Fruit fly (Drosophila melanogaster) whole organism, embryonic: ENCODE results near the gene ND-B18.

Experiments used
- ATbp ChIP-seq: fragments of 200-800 bp; sonication (Bioruptor generic); optimal IDR thresholded peaks from 2 replicates; lab custom pipeline; 2017; ENCODE audit warnings: missing biosample characterization, mild to moderate bottlenecking, missing genetic modification characterization, missing genetic modification reagents
- Atf6 ChIP-seq: fragments of 200-800 bp; sonication (Bioruptor generic); IDR thresholded peaks from 2 replicates; pipeline ENCODE4 v1.3.6; 2022; ENCODE audit warnings: missing biosample characterization, missing genetic modification characterization
- Blimp-1 ChIP-seq: fragments of 200-800 bp; sonication (Bioruptor generic); optimal IDR thresholded peaks from 3 replicates; lab custom pipeline; 2018; ENCODE audit warnings: missing biosample characterization, missing genetic modification characterization, mild to moderate bottlenecking, moderate library complexity, missing genetic modification reagents
- CG10431 ChIP-seq: fragments of 200-800 bp; sonication (Bioruptor generic); optimal IDR thresholded peaks from 3 replicates; lab custom pipeline; 2018; ENCODE audit warnings: missing biosample characterization, mild to moderate bottlenecking, missing genetic modification characterization
- CG11695 ChIP-seq: fragments of 200-800 bp; sonication (Bioruptor generic); IDR thresholded peaks from 3 replicates; pipeline ENCODE4 v1.3.6; 2022; ENCODE audit warnings: missing biosample characterization, missing genetic modification characterization
- CG13287 ChIP-seq: fragments of 200-800 bp; sonication (Bioruptor generic); IDR thresholded peaks from 2 replicates; pipeline ENCODE4 v1.3.6; 2022; ENCODE audit warnings: missing biosample characterization, missing genetic modification characterization; ENCODE audit not compliant: partially characterized antibody
- CG18764 ChIP-seq: fragments of 200-800 bp; sonication (Bioruptor generic); optimal IDR thresholded peaks from 3 replicates; lab custom pipeline; 2016; ENCODE audit warnings: missing biosample characterization, missing genetic modification characterization
- CG2116 ChIP-seq: fragments of 200-800 bp; sonication (Bioruptor generic); optimal IDR thresholded peaks from 3 replicates; lab custom pipeline; 2018; ENCODE audit warnings: missing biosample characterization, mild to moderate bottlenecking, missing genetic modification characterization
- CG2678 ChIP-seq: fragments of 200-800 bp; sonication (Bioruptor generic); optimal IDR thresholded peaks from 3 replicates; lab custom pipeline; 2019; ENCODE audit warnings: missing biosample characterization, mild to moderate bottlenecking, missing genetic modification characterization, moderate library complexity
- CG2712 ChIP-seq: fragments of 200-800 bp; optimal IDR thresholded peaks from 3 replicates; lab custom pipeline; 2019; ENCODE audit warnings: missing biosample characterization, mild to moderate bottlenecking, missing genetic modification characterization, moderate library complexity
- CG2889 ChIP-seq: fragments of 200-800 bp; sonication (Bioruptor generic); IDR thresholded peaks from 3 replicates; pipeline ENCODE4 v1.3.6; 2022; ENCODE audit warnings: missing biosample characterization, missing genetic modification characterization
- CG31224 ChIP-seq: fragments of 200-800 bp; sonication (Bioruptor generic); IDR thresholded peaks from 2 replicates; pipeline ENCODE4 v1.3.6; 2022; ENCODE audit warnings: missing biosample characterization, missing genetic modification characterization
- CG32767 ChIP-seq: fragments of 200-800 bp; sonication (Bioruptor generic); IDR thresholded peaks from 2 replicates; pipeline ENCODE4 v1.3.6; 2022; ENCODE audit warnings: missing biosample characterization, missing genetic modification characterization
- CG33213 ChIP-seq: fragments of 200-800 bp; sonication (Bioruptor generic); optimal IDR thresholded peaks from 3 replicates; lab custom pipeline; 2016; ENCODE audit warnings: missing biosample characterization, missing genetic modification characterization
- CG6765 ChIP-seq: fragments of 200-800 bp; sonication (Bioruptor generic); optimal IDR thresholded peaks from 3 replicates; lab custom pipeline; 2017; ENCODE audit warnings: missing biosample characterization, mild to moderate bottlenecking, missing genetic modification characterization
- CG9876 ChIP-seq: fragments of 200-800 bp; sonication (Bioruptor generic); optimal IDR thresholded peaks from 2 replicates; lab custom pipeline; 2016; ENCODE audit warnings: missing biosample characterization, missing genetic modification characterization
- D ChIP-seq, 2 experiments: fragments of 200-800 bp in 1 of 2; fragments of >200 bp in 1 of 2; sonication (Bioruptor generic) in 1 of 2; optimal IDR thresholded peaks; 2 replicates in 1 of 2; 3 replicates in 1 of 2; lab custom pipeline; 2017; ENCODE audit warnings: mild to moderate bottlenecking in 1 of 2, missing biosample characterization in 1 of 2, missing genetic modification characterization in 1 of 2, missing genetic modification reagents in 1 of 2
- Deaf1 ChIP-seq: fragments of 200-800 bp; optimal IDR thresholded peaks from 3 replicates; lab custom pipeline; 2019; ENCODE audit warnings: missing biosample characterization, mild to moderate bottlenecking, missing genetic modification characterization, moderate library complexity
- Dip3 ChIP-seq: fragments of 200-800 bp; sonication (Bioruptor generic); optimal IDR thresholded peaks from 3 replicates; lab custom pipeline; 2016; ENCODE audit warnings: missing biosample characterization, missing genetic modification characterization
- Eip74EF ChIP-seq, 2 experiments: fragments of 200-800 bp in 1 of 2; fragments of >200 bp in 1 of 2; sonication (Bioruptor generic) in 1 of 2; optimal IDR thresholded peaks; 2 replicates each; lab custom pipeline; 2017 to 2019; ENCODE audit warnings: missing biosample characterization in 2 of 2, missing genetic modification characterization in 2 of 2, mild to moderate bottlenecking in 1 of 2, moderate library complexity in 1 of 2
- Fer3 ChIP-seq: fragments of 200-800 bp; sonication (Bioruptor generic); optimal IDR thresholded peaks from 2 replicates; lab custom pipeline; 2018; ENCODE audit warnings: missing biosample characterization, mild to moderate bottlenecking, missing genetic modification characterization, moderate library complexity
- HmgZ ChIP-seq: fragments of 200-800 bp; sonication (Bioruptor generic); optimal IDR thresholded peaks from 2 replicates; lab custom pipeline; 2018; ENCODE audit warnings: missing biosample characterization, mild to moderate bottlenecking, missing genetic modification characterization
- Hr39 ChIP-seq: fragments of >200 bp; optimal IDR thresholded peaks from 2 replicates; lab custom pipeline; 2017
- Hr51 ChIP-seq, 2 experiments: fragments of 200-800 bp; sonication (Bioruptor generic); optimal IDR thresholded peaks; 2 replicates in 1 of 2; 3 replicates in 1 of 2; lab custom pipeline; 2016 to 2018; ENCODE audit warnings: missing biosample characterization in 2 of 2, missing genetic modification characterization in 2 of 2, mild to moderate bottlenecking in 1 of 2, moderate library complexity in 1 of 2
- Scr ChIP-seq: fragments of 200-800 bp; sonication (Bioruptor generic); IDR thresholded peaks from 2 replicates; pipeline ENCODE4 v1.3.6; 2022; ENCODE audit warnings: missing biosample characterization, missing genetic modification characterization; ENCODE audit not compliant: partially characterized antibody
- ap ChIP-seq: fragments of 200-800 bp; sonication (Bioruptor generic); IDR thresholded peaks from 2 replicates; pipeline ENCODE4 v1.3.6; 2022; ENCODE audit warnings: missing biosample characterization, missing genetic modification characterization
- ase ChIP-seq: fragments of 200-800 bp; sonication (Bioruptor generic); IDR thresholded peaks from 3 replicates; pipeline ENCODE4 v1.3.6; 2022; ENCODE audit warnings: missing biosample characterization, missing genetic modification characterization
- ato ChIP-seq: fragments of 200-800 bp; sonication (Bioruptor generic); IDR thresholded peaks from 2 replicates; pipeline ENCODE4 v1.3.6; 2022; ENCODE audit warnings: missing biosample characterization, missing genetic modification characterization; ENCODE audit not compliant: partially characterized antibody
- bab2 ChIP-seq: fragments of 200-800 bp; sonication (Bioruptor generic); optimal IDR thresholded peaks from 2 replicates; lab custom pipeline; 2016; ENCODE audit warnings: missing biosample characterization, missing genetic modification characterization
- bigmax ChIP-seq: fragments of 200-800 bp; sonication (Bioruptor generic); optimal IDR thresholded peaks from 2 replicates; lab custom pipeline; 2018; ENCODE audit warnings: missing biosample characterization, mild to moderate bottlenecking, missing genetic modification characterization
- cad ChIP-seq: fragments of >200 bp; optimal IDR thresholded peaks from 2 replicates; lab custom pipeline; 2017; ENCODE audit warnings: missing biosample characterization, missing genetic modification characterization
- chn ChIP-seq: fragments of 200-800 bp; sonication (Bioruptor generic); optimal IDR thresholded peaks from 2 replicates; lab custom pipeline; 2016; ENCODE audit warnings: missing biosample characterization, missing genetic modification characterization
- fd64A ChIP-seq: fragments of 200-800 bp; sonication (Bioruptor generic); optimal IDR thresholded peaks from 3 replicates; lab custom pipeline; 2018; ENCODE audit warnings: missing biosample characterization, mild to moderate bottlenecking, missing genetic modification characterization
- hbn ChIP-seq: fragments of 200-800 bp; sonication (Bioruptor generic); IDR thresholded peaks from 2 replicates; pipeline ENCODE4 v1.3.6; 2022; ENCODE audit warnings: missing biosample characterization, missing genetic modification characterization; ENCODE audit not compliant: partially characterized antibody
- jigr1 ChIP-seq: fragments of 200-800 bp; sonication (Bioruptor generic); IDR thresholded peaks from 3 replicates; pipeline ENCODE4 v1.3.6; 2022; ENCODE audit warnings: missing biosample characterization, missing genetic modification characterization
- ken ChIP-seq: fragments of 200-800 bp; sonication (Bioruptor generic); IDR thresholded peaks from 3 replicates; pipeline ENCODE4 v1.3.6; 2022; ENCODE audit warnings: missing biosample characterization, missing genetic modification characterization
- mld ChIP-seq: fragments of 200-800 bp; sonication (Bioruptor generic); IDR thresholded peaks from 3 replicates; pipeline ENCODE4 v1.3.6; 2022; ENCODE audit warnings: missing biosample characterization, missing genetic modification characterization; ENCODE audit not compliant: partially characterized antibody
- nau ChIP-seq: fragments of 200-800 bp; sonication (Bioruptor generic); optimal IDR thresholded peaks from 3 replicates; lab custom pipeline; 2017; ENCODE audit warnings: missing biosample characterization, mild to moderate bottlenecking, missing genetic modification characterization, missing genetic modification reagents
- oc ChIP-seq: fragments of 200-800 bp; sonication (Bioruptor generic); optimal IDR thresholded peaks from 2 replicates; lab custom pipeline; 2018; ENCODE audit warnings: missing biosample characterization, mild to moderate bottlenecking, missing genetic modification characterization, moderate library complexity
- salm ChIP-seq: fragments of 200-800 bp; sonication (Bioruptor generic); optimal IDR thresholded peaks from 2 replicates; lab custom pipeline; 2018; ENCODE audit warnings: missing biosample characterization, mild to moderate bottlenecking, missing genetic modification characterization
- sens ChIP-seq: fragments of 200-800 bp; sonication (Bioruptor generic); peaks from one replicate; lab custom pipeline; 2016; ENCODE audit warnings: missing biosample characterization, missing genetic modification characterization
- slou ChIP-seq: fragments of 200-800 bp; sonication (Bioruptor generic); optimal IDR thresholded peaks from 3 replicates; lab custom pipeline; 2016; ENCODE audit warnings: missing biosample characterization, missing genetic modification characterization
- tx ChIP-seq: fragments of 200-800 bp; sonication (Bioruptor generic); optimal IDR thresholded peaks from 2 replicates; lab custom pipeline; 2016; ENCODE audit warnings: missing biosample characterization, missing genetic modification characterization
- unpg ChIP-seq: fragments of 200-800 bp; sonication (Bioruptor generic); optimal IDR thresholded peaks from 3 replicates; lab custom pipeline; 2018; ENCODE audit warnings: missing biosample characterization, mild to moderate bottlenecking, missing genetic modification characterization, moderate library complexity
- vnd ChIP-seq: fragments of 200-800 bp; sonication (Bioruptor generic); IDR thresholded peaks from 3 replicates; pipeline ENCODE4 v1.3.6; 2022; ENCODE audit warnings: missing biosample characterization, missing genetic modification characterization; ENCODE audit not compliant: partially characterized antibody
- wor ChIP-seq: fragments of 200-800 bp; sonication (Bioruptor generic); IDR thresholded peaks from 2 replicates; pipeline ENCODE4 v1.3.6; 2022; ENCODE audit warnings: missing biosample characterization, missing genetic modification characterization
- z ChIP-seq: fragments of 200-800 bp; sonication (Bioruptor generic); IDR thresholded peaks from 3 replicates; pipeline ENCODE4 v1.3.6; 2022; ENCODE audit warnings: missing biosample characterization, missing genetic modification characterization
- zen ChIP-seq: fragments of 200-800 bp; sonication (Bioruptor generic); optimal IDR thresholded peaks from 3 replicates; lab custom pipeline; 2018; ENCODE audit warnings: missing biosample characterization, mild to moderate bottlenecking, missing genetic modification characterization, moderate library complexity
- zfh2 ChIP-seq: fragments of 200-800 bp; sonication (Bioruptor generic); optimal IDR thresholded peaks from 2 replicates; lab custom pipeline; 2016; ENCODE audit warnings: missing biosample characterization, missing genetic modification characterization

The ND-B18 gene

dm6 chrX:15063404-15064062, at the start of gene ND-B18, which contains the start of gene hiw (continued):
- TF ChIP-seq Fer3, result no peak
- TF ChIP-seq Blimp-1 (GFP tag; lab: Kevin White, UChicago), result no peak
- TF ChIP-seq CG2116 (GFP tag; lab: Kevin White, UChicago), result peak; percentile 47
- no peak for TF ChIP-seq oc
- TF ChIP-seq ase, result no peak
- TF ChIP-seq chn (GFP tag; lab: Kevin White, UChicago), result no peak
- no peak for TF ChIP-seq CG9876 (GFP tag; lab: Kevin White, UChicago)
- TF ChIP-seq slou (GFP tag; lab: Kevin White, UChicago), result no peak
- TF ChIP-seq z (GFP tag; lab: Robert Waterston, UW), result no peak
- TF ChIP-seq Deaf1 (tag; lab: Kevin White, UChicago), result no peak
- TF ChIP-seq Scr, result no peak
- TF ChIP-seq CG10431 (GFP tag; lab: Kevin White, UChicago), result no peak
- no peak for TF ChIP-seq Hr51 (GFP tag; optimal IDR thresholded peaks at IDR 0.05; lab: Kevin White, UChicago)
- TF ChIP-seq bigmax (GFP tag; lab: Kevin White, UChicago), result no peak
- TF ChIP-seq vnd (GFP tag; lab: Robert Waterston, UW), result no peak
- no peak for TF ChIP-seq CG31224
- no peak for TF ChIP-seq fd64A (GFP tag; lab: Kevin White, UChicago)
- no peak for TF ChIP-seq CG32767 (GFP tag; lab: Robert Waterston, UW)
- peak; percentile 6 for TF ChIP-seq unpg (GFP tag; lab: Kevin White, UChicago)
- TF ChIP-seq sens (GFP tag; lab: Kevin White, UChicago), result peak; percentile 70
- 0 out of 2 replicates have a peak, but pooled peaks have one; percentile 15 for TF ChIP-seq ato (GFP tag; lab: Robert Waterston, UW)
- peak; percentile 5 for TF ChIP-seq Dip3 (GFP tag; lab: Kevin White, UChicago)
- TF ChIP-seq CG13287 (GFP tag; lab: Robert Waterston, UW), result peak; percentile 34; the same call in 1 of the 2 replicates
- no peak for TF ChIP-seq CG18764 (GFP tag; lab: Kevin White, UChicago)
- TF ChIP-seq jigr1 (GFP tag; lab: Robert Waterston, UW), result no peak
- TF ChIP-seq hbn (GFP tag; lab: Robert Waterston, UW), result no peak
- no peak for TF ChIP-seq Hr39 (lab: Kevin White, UChicago)
- TF ChIP-seq CG33213 (GFP tag; lab: Kevin White, UChicago), result peak; percentile 32
- TF ChIP-seq CG2712, result peak; percentile 28
- peak; percentile 43 for TF ChIP-seq zfh2
- TF ChIP-seq ap (GFP tag; lab: Robert Waterston, UW), result no peak
- no peak for TF ChIP-seq Atf6 (GFP tag; lab: Robert Waterston, UW)
- no peak for TF ChIP-seq wor (GFP tag; lab: Robert Waterston, UW)
- no peak for TF ChIP-seq CG11695 (GFP tag; lab: Robert Waterston, UW)
- TF ChIP-seq zen (tag; lab: Kevin White, UChicago), result no peak
- TF ChIP-seq ken (GFP tag; lab: Robert Waterston, UW), result 0 out of 3 replicates have a peak, but pooled peaks have one; percentile 15
- TF ChIP-seq cad (GFP tag; lab: Kevin White, UChicago), result no peak
- TF ChIP-seq ATbp (GFP tag; lab: Kevin White, UChicago), result no peak
- no peak for TF ChIP-seq CG2678 (tag; lab: Kevin White, UChicago)
- no peak for TF ChIP-seq salm (tag; lab: Kevin White, UChicago)
- no peak for TF ChIP-seq bab2
- TF ChIP-seq CG2889, result no peak
- no peak for TF ChIP-seq nau (GFP tag; lab: Kevin White, UChicago)
- peak; percentile 67 for TF ChIP-seq HmgZ (tag; lab: Kevin White, UChicago)
- no peak for TF ChIP-seq CG6765 (GFP tag; lab: Kevin White, UChicago)
- TF ChIP-seq mld, result no peak
- TF ChIP-seq tx (GFP tag; lab: Kevin White, UChicago), result no peak
- TF ChIP-seq Eip74EF (GFP tag; optimal IDR thresholded peaks at IDR 0.05; lab: Kevin White, UChicago), result no peak
- TF ChIP-seq D (optimal IDR thresholded peaks at IDR 0.05; lab: Kevin White, UChicago), result no peak
- no peak for TF ChIP-seq D (GFP tag; optimal IDR thresholded peaks at IDR 0.05; lab: Kevin White, UChicago)
